Worm (Caenorhabditis elegans): Measurements from ENCODE around the gene F58G6.7.

DNA sequence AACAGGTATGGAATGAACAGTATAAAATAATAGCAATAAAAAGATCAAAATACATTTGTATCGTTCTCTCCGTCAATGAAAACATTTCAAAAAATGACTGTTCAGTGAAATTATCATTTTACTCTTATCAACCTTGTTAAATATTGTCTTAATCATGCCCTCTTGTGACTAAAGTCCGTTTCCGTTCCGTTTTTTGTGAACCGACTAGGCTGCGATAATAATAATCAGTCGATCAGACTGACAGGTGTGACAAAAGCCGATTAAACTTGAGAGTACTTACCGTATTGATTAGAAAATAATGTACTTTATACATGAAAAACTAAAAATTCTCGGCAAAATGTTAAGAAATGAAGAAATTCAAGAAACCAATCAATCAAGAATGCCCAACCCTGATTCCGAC lies 28.4 kb downstream of the F58G6.7 start, which contains the start of gene ins-7:
- TF ChIP-seq flt-1 (GFP tag; IDR thresholded peaks at IDR 0.05), result no peak
- TF ChIP-seq klf-2 (GFP tag; conservative IDR thresholded peaks at IDR 0.05), result no peak
- TF ChIP-seq cog-1 (tag; optimal IDR thresholded peaks at IDR 0.05), result no peak
- no peak for TF ChIP-seq tab-1 (GFP tag; IDR thresholded peaks at IDR 0.05)
- no peak for TF ChIP-seq med-1 (GFP tag; optimal IDR thresholded peaks at IDR 0.05; ENCODE audit: insufficient read depth)
- TF ChIP-seq ztf-29 (GFP tag; IDR thresholded peaks at IDR 0.05), result no peak
